Worm (Caenorhabditis elegans) whole organism, L2 larva: ENCODE results near the gene R05H10.3.

ENCODE experiments used
- C34F6.9 ChIP-seq: fragments of 150-350 bp; optimal IDR thresholded peaks from 2 replicates; lab custom pipeline; 2014; ENCODE audit warnings: missing biosample characterization, missing genetic modification characterization
- F13H6.1 ChIP-seq: sonication (generic microtip); optimal IDR thresholded peaks from 2 replicates; lab custom pipeline; 2016; ENCODE audit warnings: missing genetic modification characterization, missing compliant biosample characterization
- ZK546.5 ChIP-seq: sonication (generic microtip); optimal IDR thresholded peaks from 2 replicates; lab custom pipeline; 2017; ENCODE audit warnings: missing biosample characterization, missing genetic modification characterization
- aly-2 ChIP-seq: fragments of 150-350 bp; optimal IDR thresholded peaks from 2 replicates; lab custom pipeline; 2014; ENCODE audit warnings: missing biosample characterization, missing genetic modification characterization
- ama-1 ChIP-seq: fragments of 150-350 bp; optimal IDR thresholded peaks from 2 replicates; lab custom pipeline; 2018; ENCODE audit warnings: inconsistent platforms
- crh-2 ChIP-seq: sonication (generic microtip); optimal IDR thresholded peaks from 2 replicates; lab custom pipeline; 2017; ENCODE audit warnings: missing biosample characterization, missing genetic modification characterization
- dmd-4 ChIP-seq: sonication (generic microtip); optimal IDR thresholded peaks from 2 replicates; lab custom pipeline; 2017; ENCODE audit warnings: missing biosample characterization, missing genetic modification characterization
- egl-27 ChIP-seq: sonication (generic microtip); optimal IDR thresholded peaks from 3 replicates; lab custom pipeline; 2017; ENCODE audit warnings: missing biosample characterization, missing genetic modification reagents, missing genetic modification characterization
- elt-1 ChIP-seq: fragments of 150-350 bp; optimal IDR thresholded peaks from 2 replicates; lab custom pipeline; 2014; ENCODE audit warnings: missing biosample characterization, missing genetic modification characterization
- fos-1 ChIP-seq: fragments of 150-350 bp; optimal IDR thresholded peaks from 2 replicates; lab custom pipeline; 2014; ENCODE audit warnings: missing biosample characterization, missing genetic modification characterization
- gmeb-1 ChIP-seq: fragments of 150-350 bp; optimal IDR thresholded peaks from 2 replicates; lab custom pipeline; 2014; ENCODE audit warnings: missing biosample characterization, missing genetic modification characterization
- lin-11 ChIP-seq: fragments of 150-350 bp; sonication (generic microtip); optimal IDR thresholded peaks from 2 replicates; lab custom pipeline; 2014; ENCODE audit warnings: missing biosample characterization, missing genetic modification characterization, inconsistent platforms, mixed read lengths
- lin-39 ChIP-seq: fragments of 150-350 bp; optimal IDR thresholded peaks from 2 replicates; lab custom pipeline; 2014; ENCODE audit warnings: missing biosample characterization, missing genetic modification reagents, missing genetic modification characterization
- lsy-2 ChIP-seq, 2 experiments: fragments of 150-350 bp in 1 of 2; sonication (generic microtip) in 1 of 2; optimal IDR thresholded peaks; 2 replicates each; lab custom pipeline; 2014 to 2017; ENCODE audit warnings: missing biosample characterization in 2 of 2, missing genetic modification characterization in 2 of 2
- mab-5 ChIP-seq: fragments of 150-350 bp; optimal IDR thresholded peaks from 2 replicates; lab custom pipeline; 2014; ENCODE audit warnings: missing biosample characterization, missing genetic modification characterization
- mbf-1 ChIP-seq: sonication (generic microtip); optimal IDR thresholded peaks from 2 replicates; lab custom pipeline; 2017; ENCODE audit warnings: missing biosample characterization, missing genetic modification characterization
- mdl-1 ChIP-seq, 2 experiments: fragments of 150-350 bp in 1 of 2; sonication (generic microtip) in 1 of 2; optimal IDR thresholded peaks; 2 replicates each; lab custom pipeline; 2017; ENCODE audit warnings: missing biosample characterization in 2 of 2, missing genetic modification characterization in 2 of 2
- nhr-11 ChIP-seq: fragments of 150-350 bp; optimal IDR thresholded peaks from 2 replicates; lab custom pipeline; 2014; ENCODE audit warnings: missing biosample characterization, missing genetic modification characterization
- nhr-129 ChIP-seq: fragments of 150-350 bp; optimal IDR thresholded peaks from 2 replicates; lab custom pipeline; 2014; ENCODE audit warnings: missing biosample characterization, missing genetic modification characterization
- nhr-21 ChIP-seq: fragments of 150-350 bp; optimal IDR thresholded peaks from 2 replicates; lab custom pipeline; 2014; ENCODE audit warnings: missing biosample characterization, missing genetic modification characterization
- nhr-23 ChIP-seq: fragments of 150-350 bp; optimal IDR thresholded peaks from 2 replicates; lab custom pipeline; 2014; ENCODE audit warnings: missing biosample characterization, missing genetic modification reagents, missing genetic modification characterization
- nhr-237 ChIP-seq: fragments of 150-350 bp; optimal IDR thresholded peaks from 2 replicates; lab custom pipeline; 2014; ENCODE audit warnings: missing biosample characterization, missing genetic modification characterization
- nhr-25 ChIP-seq: fragments of 150-350 bp; sonication (generic microtip); optimal IDR thresholded peaks from 3 replicates; lab custom pipeline; 2014; ENCODE audit warnings: missing biosample characterization, missing genetic modification characterization
- nhr-6 ChIP-seq: fragments of 150-350 bp; optimal IDR thresholded peaks from 2 replicates; lab custom pipeline; 2014; ENCODE audit warnings: missing biosample characterization, missing genetic modification characterization
- nhr-77 ChIP-seq: fragments of 150-350 bp; optimal IDR thresholded peaks from 2 replicates; lab custom pipeline; 2014; ENCODE audit warnings: missing biosample characterization, missing genetic modification characterization
- sma-3 ChIP-seq: sonication (generic microtip); optimal IDR thresholded peaks from 2 replicates; lab custom pipeline; 2016; ENCODE audit warnings: missing genetic modification reagents, missing genetic modification characterization, missing compliant biosample characterization
- sma-9 ChIP-seq, 2 experiments: fragments of 150-350 bp in 1 of 2; sonication (generic microtip) in 1 of 2; optimal IDR thresholded peaks; 2 replicates each; lab custom pipeline; 2014 to 2016; ENCODE audit warnings: missing genetic modification characterization in 2 of 2, mild to moderate bottlenecking in 1 of 2, missing biosample characterization in 1 of 2, missing compliant biosample characterization in 1 of 2, missing genetic modification reagents in 1 of 2, moderate library complexity in 1 of 2
- snpc-4 ChIP-seq: fragments of 150-350 bp; optimal IDR thresholded peaks from 2 replicates; lab custom pipeline; 2014; ENCODE audit warnings: missing biosample characterization, missing genetic modification characterization
- unc-55 ChIP-seq: fragments of 150-350 bp; sonication (generic microtip); optimal IDR thresholded peaks from 3 replicates; lab custom pipeline; 2014; ENCODE audit warnings: missing biosample characterization, missing genetic modification reagents, missing genetic modification characterization
- unc-62 ChIP-seq: fragments of 150-350 bp; optimal IDR thresholded peaks from 2 replicates; lab custom pipeline; 2014; ENCODE audit warnings: missing biosample characterization, missing genetic modification reagents, missing genetic modification characterization
- ztf-1 ChIP-seq: fragments of 200-800 bp; sonication (Bioruptor generic); conservative IDR thresholded peaks from 2 replicates; pipeline ENCODE4 v1.3.6; 2022; ENCODE audit warnings: missing genetic modification characterization, missing compliant biosample characterization
- ztf-11 ChIP-seq: sonication (generic microtip); optimal IDR thresholded peaks from 2 replicates; lab custom pipeline; 2017; ENCODE audit warnings: missing biosample characterization, missing genetic modification characterization
- ztf-4 ChIP-seq: fragments of 150-350 bp; optimal IDR thresholded peaks from 2 replicates; lab custom pipeline; 2014; ENCODE audit warnings: missing biosample characterization, missing genetic modification characterization

R05H10.3 gene

DNA sequence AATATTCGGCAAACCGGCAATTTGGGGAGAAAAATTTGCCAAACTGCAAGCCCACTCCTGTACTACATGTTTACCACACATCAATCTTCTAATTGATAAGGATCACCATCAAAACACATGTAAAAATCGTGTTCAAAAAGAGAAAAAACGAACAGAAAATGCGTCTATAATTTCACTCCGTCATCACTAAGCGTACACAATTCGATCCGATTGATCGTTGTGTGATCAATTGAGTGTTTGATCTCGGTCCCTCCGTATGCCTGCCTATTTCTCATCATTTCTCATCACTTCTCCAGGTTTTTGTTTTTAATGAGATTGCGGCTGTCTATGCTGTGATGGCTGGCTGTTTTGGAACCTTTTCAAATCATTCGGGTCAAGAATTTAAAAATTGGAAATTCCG lies 44.3 kb upstream of the R05H10.3 start:
- TF ChIP-seq sma-3 (no peak), fos-1 (peak; percentile 1), sma-9 (GFP tag; optimal IDR thresholded peaks at IDR 0.05; lab: Kevin White, UChicago) (peak; percentile 36), sma-9 (tag; optimal IDR thresholded peaks at IDR 0.05; lab: Kevin White, UChicago) (no peak), ztf-1 (no peak), nhr-21 (peak; percentile 68)
- TF ChIP-seq, all 48 proteins: peak for 3

DNA sequence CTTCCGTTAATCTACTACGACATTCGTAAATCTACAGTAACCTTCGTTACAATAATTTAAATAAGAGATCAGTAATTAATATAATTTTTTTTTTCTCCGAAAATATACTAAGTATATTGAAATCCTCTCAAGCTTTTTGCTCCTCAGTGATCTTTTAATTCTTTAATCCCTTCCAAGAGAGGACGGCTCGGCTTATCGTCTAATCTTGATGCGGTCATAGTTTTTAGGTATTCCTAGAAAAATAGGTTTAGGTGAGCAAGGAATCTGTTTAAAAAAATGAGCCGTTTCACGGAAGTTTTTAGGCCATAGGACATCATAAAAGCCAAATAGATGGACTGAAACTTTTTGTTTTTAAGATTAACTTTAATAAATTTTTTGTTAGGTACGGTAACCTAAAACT lies 37.7 kb upstream of the R05H10.3 start:
- TF ChIP-seq ztf-1 (no peak), nhr-237 (tag; lab: Kevin White, UChicago) (no peak), nhr-11 (tag; lab: Kevin White, UChicago) (no peak), nhr-25 (tag; lab: Kevin White, UChicago) (no peak), elt-1 (tag; lab: Kevin White, UChicago) (no peak), crh-2 (no peak), egl-27 (no peak), dmd-4 (tag; lab: Kevin White, UChicago) (no peak), ztf-4 (no peak), mbf-1 (tag; lab: Kevin White, UChicago) (no peak), mab-5 (no peak), nhr-6 (tag; lab: Kevin White, UChicago) (no peak), snpc-4 (tag; lab: Kevin White, UChicago) (no peak), lin-39 (tag; lab: Kevin White, UChicago) (no peak), lin-11 (no peak), ZK546.5 (tag; lab: Kevin White, UChicago) (no peak), F13H6.1 (no peak), unc-62 (GFP tag; lab: Kevin White, UChicago) (no peak)

DNA sequence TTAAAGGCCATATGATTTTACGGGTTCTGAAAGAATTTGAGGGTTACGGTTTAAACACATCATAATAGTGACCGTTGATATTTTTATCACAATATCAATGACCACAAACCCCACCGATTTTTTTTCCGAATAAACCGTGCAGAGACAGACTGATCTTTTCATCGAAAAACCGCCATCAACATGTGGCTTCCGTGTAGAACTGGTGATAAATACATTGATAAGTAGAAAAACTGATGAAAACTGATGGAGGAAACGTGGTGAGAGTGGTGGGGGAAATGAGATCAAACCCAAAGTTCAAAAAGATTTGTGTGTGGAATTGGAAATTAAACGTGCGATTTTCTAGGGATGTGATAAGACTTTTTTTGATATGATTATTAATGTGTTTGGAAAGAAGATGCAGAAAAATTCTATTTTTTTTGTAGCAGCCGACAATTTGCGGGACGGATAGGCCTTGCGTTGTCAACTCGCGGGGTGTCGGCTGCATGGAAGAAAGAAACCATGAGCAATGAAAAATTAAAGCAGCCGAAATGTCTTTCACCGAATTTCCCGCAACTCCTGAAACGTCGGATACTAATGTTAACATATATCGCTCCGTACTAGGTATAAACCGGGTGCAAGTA lies 31.0 kb upstream of the R05H10.3 start:
- TF ChIP-seq nhr-77 (tag; lab: Kevin White, UChicago) (no peak), snpc-4 (tag; lab: Kevin White, UChicago) (peak; percentile 51), fos-1 (peak; percentile 39), nhr-21 (peak; percentile 72), elt-1 (tag; lab: Kevin White, UChicago) (no peak), C34F6.9 (tag; lab: Kevin White, UChicago) (no peak), nhr-25 (tag; lab: Kevin White, UChicago) (peak; percentile 33), aly-2 (tag; lab: Kevin White, UChicago) (no peak), ztf-4 (no peak), sma-9 (GFP tag; optimal IDR thresholded peaks at IDR 0.05; lab: Kevin White, UChicago) (peak; percentile 80), sma-9 (tag; optimal IDR thresholded peaks at IDR 0.05; lab: Kevin White, UChicago) (no peak), gmeb-1 (tag; lab: Kevin White, UChicago) (no peak), unc-55 (GFP tag; lab: Kevin White, UChicago) (no peak), sma-3 (peak; percentile 16)
- TF ChIP-seq, all 48 proteins: peak for 6

DNA sequence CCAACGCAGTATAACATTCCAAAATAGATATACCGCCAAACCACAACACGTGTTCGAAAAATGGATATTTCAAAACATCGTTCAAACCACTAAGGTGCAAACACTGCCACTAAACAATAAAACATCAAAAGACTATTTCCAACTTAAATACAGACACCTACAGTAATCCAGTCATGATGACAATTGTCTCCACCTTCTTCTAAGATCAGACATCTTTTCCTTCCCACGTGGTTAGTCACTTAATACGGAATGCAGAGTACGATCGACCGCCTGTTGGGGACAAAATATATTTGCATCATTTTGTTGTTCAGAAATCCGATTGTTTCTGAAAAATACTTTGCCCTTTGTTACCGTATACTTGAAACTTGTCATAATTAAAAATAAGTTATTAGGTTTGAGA lies 28.5 kb upstream of the R05H10.3 start:
- peak in 1 of 2 experiments; percentile 81 for TF ChIP-seq lsy-2 (tag; optimal IDR thresholded peaks at IDR 0.05; lab: Kevin White, UChicago)
- TF ChIP-seq ama-1 (lab: Kevin White, UChicago): no peak
- peak; percentile 39 for TF ChIP-seq nhr-129 (tag; lab: Kevin White, UChicago)
- no peak for TF ChIP-seq snpc-4 (tag; lab: Kevin White, UChicago)
- TF ChIP-seq aly-2 (tag; lab: Kevin White, UChicago): no peak
- TF ChIP-seq mbf-1 (tag; lab: Kevin White, UChicago): no peak
- TF ChIP-seq sma-9 (GFP tag; optimal IDR thresholded peaks at IDR 0.05; lab: Kevin White, UChicago): peak; percentile 16
- no peak for TF ChIP-seq sma-9 (tag; optimal IDR thresholded peaks at IDR 0.05; lab: Kevin White, UChicago)
- no peak for TF ChIP-seq sma-3

DNA sequence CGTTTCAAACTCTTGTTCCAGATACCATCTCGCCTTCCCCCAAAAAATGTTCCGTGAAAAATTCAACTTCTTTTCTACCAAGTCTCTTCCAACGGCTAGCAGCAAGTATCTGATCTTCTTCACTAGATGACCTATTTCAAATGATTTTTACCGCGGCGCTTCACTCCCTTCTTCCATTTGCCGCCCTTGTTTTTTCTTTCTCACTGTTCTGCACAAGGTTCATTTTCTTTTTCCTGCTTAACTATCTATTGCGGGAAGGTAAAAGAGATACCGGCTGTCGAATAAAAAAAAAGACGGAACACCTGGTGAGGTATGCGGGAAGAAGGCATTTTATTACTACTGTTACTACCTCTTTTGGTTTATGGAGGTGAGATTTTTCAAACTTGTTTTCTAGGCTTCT lies 26.7 kb upstream of the R05H10.3 start, which contains the start of gene cdh-7:
TSS of gene cdh-7 (plus strand) at position 214 of the 400 bp plus-strand sequence.
- no peak for TF ChIP-seq nhr-21
- TF ChIP-seq nhr-6 (tag; lab: Kevin White, UChicago): no peak
- TF ChIP-seq nhr-237 (tag; lab: Kevin White, UChicago): no peak
- no peak for TF ChIP-seq nhr-23
- TF ChIP-seq ztf-11: no peak
- no peak for TF ChIP-seq egl-27
- no peak for TF ChIP-seq sma-3
- TF ChIP-seq ama-1 (lab: Kevin White, UChicago): no peak
- no peak for TF ChIP-seq mdl-1 (tag; optimal IDR thresholded peaks at IDR 0.05; lab: Kevin White, UChicago)
- no peak for TF ChIP-seq snpc-4 (tag; lab: Kevin White, UChicago)
- TF ChIP-seq, all 48 proteins: peak for 0
